Fruit fly (Drosophila melanogaster): ENCODE data around the gene CG11498.

DNA sequence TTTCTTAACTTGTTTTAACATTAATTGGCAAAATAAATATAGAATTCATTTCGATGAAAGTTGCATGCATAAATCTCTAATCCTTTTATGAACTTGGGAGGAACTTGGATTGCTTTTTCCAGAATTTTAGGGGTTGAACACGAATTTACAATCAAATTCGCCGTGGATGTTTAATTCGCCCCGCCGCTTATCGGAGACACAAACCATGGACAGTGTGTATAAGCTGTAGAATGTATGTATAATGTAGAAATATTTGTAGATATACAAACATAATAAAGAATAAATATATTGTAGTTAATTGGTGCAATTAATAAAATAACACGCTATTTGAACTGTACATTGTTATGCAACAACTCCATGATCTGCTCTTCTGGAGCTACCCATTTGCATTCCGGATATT lies 38.5 kb downstream of the CG11498 start:
- TF ChIP-seq CG11085 (GFP tag; IDR thresholded peaks at IDR 0.05), result no peak
- TF ChIP-seq unc-4 (GFP tag; IDR thresholded peaks at IDR 0.05; ENCODE audit: partially characterized antibody), result no peak
- no peak for TF ChIP-seq CG2889 (GFP tag; IDR thresholded peaks at IDR 0.05)
- no peak for TF ChIP-seq E2f2 (GFP tag; IDR thresholded peaks at IDR 0.05)
- TF ChIP-seq fu2 (GFP tag; optimal IDR thresholded peaks at IDR 0.05), result no peak
- TF ChIP-seq CG4360 (GFP tag; IDR thresholded peaks at IDR 0.05), result no peak
- TF ChIP-seq CTCF (GFP tag; optimal IDR thresholded peaks at IDR 0.05), result peak; percentile 50
- TF ChIP-seq fd96Cb (tag; optimal IDR thresholded peaks at IDR 0.05), result no peak
- TF ChIP-seq CG5245 (GFP tag; optimal IDR thresholded peaks at IDR 0.05), result no peak
- TF ChIP-seq emc (GFP tag; optimal IDR thresholded peaks at IDR 0.05), result no peak
- no peak for TF ChIP-seq psq (GFP tag; optimal IDR thresholded peaks at IDR 0.05)
- no peak for TF ChIP-seq CG32532 (GFP tag; IDR thresholded peaks at IDR 0.05)
